Worm (Caenorhabditis elegans): ENCODE measurements around the gene ran-5.

DNA sequence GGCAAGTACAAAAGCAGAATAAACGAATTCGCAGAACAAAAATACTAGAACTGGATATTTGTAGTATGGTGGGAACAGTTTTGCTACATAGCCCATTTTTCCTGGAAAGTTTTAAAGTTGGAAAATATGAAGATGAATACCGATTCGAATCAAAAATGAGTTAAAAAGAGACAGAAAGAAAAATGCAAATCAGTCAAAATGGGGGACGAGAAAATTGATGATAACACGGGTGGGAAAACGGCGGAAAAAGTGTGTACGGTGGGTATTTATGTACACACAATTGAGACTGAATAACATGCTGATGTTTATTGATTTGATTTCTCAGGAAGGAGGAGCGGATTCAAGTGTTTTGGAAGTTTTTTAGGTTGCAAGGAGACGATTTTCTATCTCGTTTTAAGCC, 23.0 kb upstream of the ran-5 start, which contains the start of gene R12C12.9:
- TF ChIP-seq W03F9.2 (tag; optimal IDR thresholded peaks at IDR 0.05) (no peak), him-1 (tag; optimal IDR thresholded peaks at IDR 0.05) (no peak), dao-5 (tag; optimal IDR thresholded peaks at IDR 0.05) (no peak)

Measured in whole organism, L4/young adult.